Worm (Caenorhabditis elegans): ENCODE results near the gene nphp-4.
A peak's percentile ranks its signal among the peaks of the same experiment; 100 is the strongest.

nphp-4 gene

ce11 chrV:11846969-11847368, 3.4 kb upstream of the nphp-4 start:
- TF ChIP-seq nhr-2 (tag; optimal IDR thresholded peaks at IDR 0.05) (no peak), snpc-4 (tag; optimal IDR thresholded peaks at IDR 0.05) (no peak), lin-32 (GFP tag; optimal IDR thresholded peaks at IDR 0.05) (no peak), sptf-1 (tag; optimal IDR thresholded peaks at IDR 0.05) (no peak), pha-4 (tag; optimal IDR thresholded peaks at IDR 0.05) (no peak), zip-8 (tag; optimal IDR thresholded peaks at IDR 0.05) (no peak), nhr-12 (tag; optimal IDR thresholded peaks at IDR 0.05) (no peak), M03D4.4 (tag; optimal IDR thresholded peaks at IDR 0.05) (no peak), flh-1 (GFP tag; optimal IDR thresholded peaks at IDR 0.05) (no peak), nhr-28 (tag; optimal IDR thresholded peaks at IDR 0.05) (no peak), ztf-11 (tag; optimal IDR thresholded peaks at IDR 0.05) (no peak), bed-3 (GFP tag; optimal IDR thresholded peaks at IDR 0.05) (no peak), unc-39 (tag; optimal IDR thresholded peaks at IDR 0.05) (no peak), elt-1 (tag; optimal IDR thresholded peaks at IDR 0.05; ENCODE audit: borderline replicate concordance, insufficient read depth) (no peak), lin-13 (tag; optimal IDR thresholded peaks at IDR 0.05) (no peak), mls-2 (tag; optimal IDR thresholded peaks at IDR 0.05) (no peak), unc-120 (tag; optimal IDR thresholded peaks at IDR 0.05; ENCODE audit: poor library complexity, severe bottlenecking) (no peak), nhr-76 (tag; optimal IDR thresholded peaks at IDR 0.05) (no peak), mep-1 (tag; optimal IDR thresholded peaks at IDR 0.05) (no peak), cnd-1 (tag; optimal IDR thresholded peaks at IDR 0.05) (no peak)

ce11 chrV:11845492-11845891, 2.0 kb upstream of the nphp-4 start, which contains the start of gene hmp-1:
hmp-1 (plus strand) TSS chrV:11845871.
- TF ChIP-seq cnd-1 (tag; optimal IDR thresholded peaks at IDR 0.05), result no peak
- no peak for TF ChIP-seq nhr-12 (tag; optimal IDR thresholded peaks at IDR 0.05)
- no peak for TF ChIP-seq sptf-1 (tag; optimal IDR thresholded peaks at IDR 0.05)
- TF ChIP-seq mls-2 (tag; optimal IDR thresholded peaks at IDR 0.05), result no peak
- no peak for TF ChIP-seq nhr-28 (tag; optimal IDR thresholded peaks at IDR 0.05)
- TF ChIP-seq pha-4 (tag; optimal IDR thresholded peaks at IDR 0.05), result no peak
- TF ChIP-seq M03D4.4 (tag; optimal IDR thresholded peaks at IDR 0.05), result no peak
- no peak for TF ChIP-seq lin-13 (tag; optimal IDR thresholded peaks at IDR 0.05)
- TF ChIP-seq ceh-39 (tag; optimal IDR thresholded peaks at IDR 0.05), result no peak
- no peak for TF ChIP-seq ces-1 (GFP tag; optimal IDR thresholded peaks at IDR 0.05)
- no peak for TF ChIP-seq blmp-1 (tag; optimal IDR thresholded peaks at IDR 0.05)
- no peak for TF ChIP-seq ztf-11 (tag; optimal IDR thresholded peaks at IDR 0.05)
- no peak for TF ChIP-seq elt-1 (tag; optimal IDR thresholded peaks at IDR 0.05; ENCODE audit: borderline replicate concordance, insufficient read depth)
- no peak for TF ChIP-seq elt-3 (tag; optimal IDR thresholded peaks at IDR 0.05)
- no peak for TF ChIP-seq sem-2 (GFP tag; optimal IDR thresholded peaks at IDR 0.05)
- TF ChIP-seq nhr-76 (tag; optimal IDR thresholded peaks at IDR 0.05), result no peak
- no peak for TF ChIP-seq mab-5 (tag; optimal IDR thresholded peaks at IDR 0.05)
- no peak for TF ChIP-seq ceh-43 (GFP tag; optimal IDR thresholded peaks at IDR 0.05)
- TF ChIP-seq nhr-2 (tag; optimal IDR thresholded peaks at IDR 0.05), result no peak

ce11 chrV:11844828-11845227, 1.3 kb upstream of the nphp-4 start:
- no peak for TF ChIP-seq mab-5 (tag; optimal IDR thresholded peaks at IDR 0.05)
- TF ChIP-seq M03D4.4 (tag; optimal IDR thresholded peaks at IDR 0.05), result peak; percentile 39
- peak; percentile 91 for TF ChIP-seq ces-1 (GFP tag; optimal IDR thresholded peaks at IDR 0.05)
- TF ChIP-seq nhr-12 (tag; optimal IDR thresholded peaks at IDR 0.05), result no peak
- TF ChIP-seq hlh-1 (tag; optimal IDR thresholded peaks at IDR 0.05), result peak; percentile 3
- TF ChIP-seq zip-8 (tag; optimal IDR thresholded peaks at IDR 0.05), result no peak
- no peak for TF ChIP-seq lin-32 (GFP tag; optimal IDR thresholded peaks at IDR 0.05)
- no peak for TF ChIP-seq mep-1 (tag; optimal IDR thresholded peaks at IDR 0.05)
- TF ChIP-seq nhr-76 (tag; optimal IDR thresholded peaks at IDR 0.05), result no peak
- no peak for TF ChIP-seq sem-2 (GFP tag; optimal IDR thresholded peaks at IDR 0.05)
- peak; percentile 39 for TF ChIP-seq sptf-1 (tag; optimal IDR thresholded peaks at IDR 0.05)
- TF ChIP-seq nhr-2 (tag; optimal IDR thresholded peaks at IDR 0.05), result peak; percentile 90
- TF ChIP-seq cnd-1 (tag; optimal IDR thresholded peaks at IDR 0.05), result peak; percentile 84
- TF ChIP-seq unc-120 (tag; optimal IDR thresholded peaks at IDR 0.05; ENCODE audit: poor library complexity, severe bottlenecking), result peak; percentile 9
- peak; percentile 56 for TF ChIP-seq mls-2 (tag; optimal IDR thresholded peaks at IDR 0.05)
- TF ChIP-seq ham-2 (GFP tag; optimal IDR thresholded peaks at IDR 0.05), result peak; percentile 59
- TF ChIP-seq lin-13 (tag; optimal IDR thresholded peaks at IDR 0.05), result peak; percentile 35
- no peak for TF ChIP-seq ceh-39 (tag; optimal IDR thresholded peaks at IDR 0.05)
- TF ChIP-seq bed-3 (GFP tag; optimal IDR thresholded peaks at IDR 0.05), result no peak
- no peak for TF ChIP-seq tbx-8 (GFP tag; optimal IDR thresholded peaks at IDR 0.05)
- no peak for TF ChIP-seq drap-1 (GFP tag; optimal IDR thresholded peaks at IDR 0.05)
- TF ChIP-seq unc-62 (GFP tag; optimal IDR thresholded peaks at IDR 0.05), result peak; percentile 50

- TF ChIP-seq sptf-1 (tag; optimal IDR thresholded peaks at IDR 0.05) (no peak), lin-32 (GFP tag; optimal IDR thresholded peaks at IDR 0.05) (no peak), blmp-1 (tag; optimal IDR thresholded peaks at IDR 0.05) (no peak), lin-13 (tag; optimal IDR thresholded peaks at IDR 0.05) (no peak), hlh-1 (tag; optimal IDR thresholded peaks at IDR 0.05) (no peak), bed-3 (GFP tag; optimal IDR thresholded peaks at IDR 0.05) (no peak), ceh-39 (tag; optimal IDR thresholded peaks at IDR 0.05) (no peak), ztf-11 (tag; optimal IDR thresholded peaks at IDR 0.05) (no peak), drap-1 (GFP tag; optimal IDR thresholded peaks at IDR 0.05) (no peak), M03D4.4 (tag; optimal IDR thresholded peaks at IDR 0.05) (no peak), nhr-28 (tag; optimal IDR thresholded peaks at IDR 0.05) (no peak), nhr-237 (tag; optimal IDR thresholded peaks at IDR 0.05) (no peak), ceh-43 (GFP tag; optimal IDR thresholded peaks at IDR 0.05) (no peak), ham-2 (GFP tag; optimal IDR thresholded peaks at IDR 0.05) (no peak), cnd-1 (tag; optimal IDR thresholded peaks at IDR 0.05) (no peak), pha-4 (tag; optimal IDR thresholded peaks at IDR 0.05) (no peak), sem-2 (GFP tag; optimal IDR thresholded peaks at IDR 0.05) (no peak)
These were observed 4.3 kb downstream of the nphp-4 start, which contains the start of gene idpb-5 for ce11 chrV:11839220-11839619. idpb-5 (plus strand) TSS chrV:11839520.
